Fruit fly (Drosophila melanogaster) whole organism, embryonic: ENCODE measurements around the gene CG14125.

Experiments
- CG12104 ChIP-seq: fragments of 200-800 bp; sonication (Bioruptor generic); optimal IDR thresholded peaks from 3 replicates; lab custom pipeline; 2016; ENCODE audit warnings: missing biosample characterization, missing genetic modification characterization
- CG16813 ChIP-seq: fragments of 200-800 bp; sonication (Bioruptor generic); IDR thresholded peaks from 3 replicates; pipeline ENCODE4 v1.3.6; 2022; ENCODE audit warnings: missing biosample characterization, missing genetic modification characterization; ENCODE audit not compliant: partially characterized antibody
- CG2875 ChIP-seq: fragments of 200-800 bp; sonication (Bioruptor generic); optimal IDR thresholded peaks from 2 replicates; lab custom pipeline; 2017; ENCODE audit warnings: missing biosample characterization, mild to moderate bottlenecking, missing genetic modification characterization, missing genetic modification reagents
- CG2889 ChIP-seq: fragments of 200-800 bp; sonication (Bioruptor generic); IDR thresholded peaks from 3 replicates; pipeline ENCODE4 v1.3.6; 2022; ENCODE audit warnings: missing biosample characterization, missing genetic modification characterization
- Doc3 ChIP-seq: fragments of 200-800 bp; sonication (Bioruptor generic); IDR thresholded peaks from 3 replicates; pipeline ENCODE4 v1.3.6; 2022; ENCODE audit warnings: missing biosample characterization, missing genetic modification characterization; ENCODE audit not compliant: partially characterized antibody
- NC2α ChIP-seq: fragments of 200-800 bp; sonication (Bioruptor generic); optimal IDR thresholded peaks from 2 replicates; lab custom pipeline; 2016; ENCODE audit warnings: missing biosample characterization, missing genetic modification characterization
- Pdp1 ChIP-seq, 2 experiments: fragments of 200-800 bp; sonication (Bioruptor generic); optimal IDR thresholded peaks; 3 replicates each; lab custom pipeline; 2016; ENCODE audit warnings: missing biosample characterization in 2 of 2, missing genetic modification characterization in 2 of 2, mild to moderate bottlenecking in 1 of 2, moderate library complexity in 1 of 2
- cad ChIP-seq: fragments of >200 bp; optimal IDR thresholded peaks from 2 replicates; lab custom pipeline; 2017; ENCODE audit warnings: missing biosample characterization, missing genetic modification characterization
- esg ChIP-seq: fragments of 200-800 bp; sonication (Bioruptor generic); conservative IDR thresholded peaks from 2 replicates; pipeline ENCODE4 v1.3.6; 2022; ENCODE audit warnings: missing biosample characterization, missing genetic modification characterization
- her ChIP-seq: fragments of 200-800 bp; sonication (Bioruptor generic); optimal IDR thresholded peaks from 2 replicates; lab custom pipeline; 2016; ENCODE audit warnings: missing biosample characterization, missing genetic modification characterization
- oc ChIP-seq: fragments of 200-800 bp; sonication (Bioruptor generic); optimal IDR thresholded peaks from 2 replicates; lab custom pipeline; 2018; ENCODE audit warnings: missing biosample characterization, mild to moderate bottlenecking, missing genetic modification characterization, moderate library complexity

dm6 chr3L:12014272-12014671 lies 39.6 kb downstream of the CG14125 start:
- TF ChIP-seq CG16813 (GFP tag; lab: Robert Waterston, UW), result no peak
- no peak for TF ChIP-seq NC2α (GFP tag; lab: Kevin White, UChicago)
- no peak for TF ChIP-seq her (GFP tag; lab: Kevin White, UChicago)
- no peak for TF ChIP-seq Pdp1 (GFP tag; optimal IDR thresholded peaks at IDR 0.05; lab: Kevin White, UChicago)
- no peak for TF ChIP-seq CG12104 (GFP tag; lab: Kevin White, UChicago)
- TF ChIP-seq CG2889 (GFP tag; lab: Robert Waterston, UW), result no peak
- no peak for TF ChIP-seq Doc3 (GFP tag; lab: Robert Waterston, UW)
- TF ChIP-seq esg (GFP tag; lab: Robert Waterston, UW), result no peak
- TF ChIP-seq cad (GFP tag; lab: Kevin White, UChicago), result no peak
- no peak for TF ChIP-seq CG2875
- TF ChIP-seq oc, result no peak
